Comparison of ENCODE assay signal across 1 fruit fly cellular context in genomic region chr3R:26952200-26952856, dm6.
TF ChIP-seq lines count a peak whose summit lies in the region.

No protein-coding gene starts in this region.

TF ChIP-seq in whole organism, embryonic, 481 proteins besides CTCF, POLR2A, EP300 and RAD21 (continued from another document):
- TF ChIP-seq pan (optimal IDR thresholded peaks at IDR 0.05; lab: Kevin White, UChicago): no peak
- TF ChIP-seq pan (GFP tag; optimal IDR thresholded peaks at IDR 0.05 in 1 of 2, IDR thresholded peaks at IDR 0.05 in 1 of 2): no peak
- TF ChIP-seq Hsf (GFP tag; optimal IDR thresholded peaks at IDR 0.05; lab: Kevin White, UChicago): peak; percentile 13
- peak in 1 of 2 experiments; percentile 60 for TF ChIP-seq eve (GFP tag; optimal IDR thresholded peaks at IDR 0.05; lab: Kevin White, UChicago)
- TF ChIP-seq Fer1 (GFP tag; optimal IDR thresholded peaks at IDR 0.05; lab: Kevin White, UChicago): peak; percentile 40
- peak; percentile 92 for TF ChIP-seq D19B (GFP tag; optimal IDR thresholded peaks at IDR 0.05; lab: Kevin White, UChicago)
- peak; percentile 41 for TF ChIP-seq grau (tag; optimal IDR thresholded peaks at IDR 0.05; lab: Kevin White, UChicago)
- peak; percentile 25 for TF ChIP-seq Fer3 (tag; optimal IDR thresholded peaks at IDR 0.05; lab: Kevin White, UChicago)
- TF ChIP-seq lilli (GFP tag; optimal IDR thresholded peaks at IDR 0.05; lab: Kevin White, UChicago): peak; percentile 61
- TF ChIP-seq CG9817 (tag; optimal IDR thresholded peaks at IDR 0.05; lab: Kevin White, UChicago): peak; percentile 0
- peak; percentile 31 for TF ChIP-seq CG6813 (GFP tag; optimal IDR thresholded peaks at IDR 0.05; lab: Kevin White, UChicago)
- peak; percentile 73 for TF ChIP-seq CG18599 (GFP tag; optimal IDR thresholded peaks at IDR 0.05; lab: Kevin White, UChicago)
- TF ChIP-seq Sry-δ (GFP tag; optimal IDR thresholded peaks at IDR 0.05; lab: Kevin White, UChicago): peak; percentile 13
- peak; percentile 21 for TF ChIP-seq CoRest (tag; optimal IDR thresholded peaks at IDR 0.05; lab: Kevin White, UChicago)
- peak; percentile 12 for TF ChIP-seq maf-S (GFP tag; optimal IDR thresholded peaks at IDR 0.05; lab: Kevin White, UChicago)
- peak; percentile 30 for TF ChIP-seq zfh2 (GFP tag; optimal IDR thresholded peaks at IDR 0.05; lab: Kevin White, UChicago)
- TF ChIP-seq pb (GFP tag; optimal IDR thresholded peaks at IDR 0.05; lab: Kevin White, UChicago): no peak
- no peak; the same call in 2 of the 3 replicates for TF ChIP-seq z (GFP tag; IDR thresholded peaks at IDR 0.05; lab: Robert Waterston, UW)
- TF ChIP-seq CG9932 (GFP tag; IDR thresholded peaks at IDR 0.05; lab: Robert Waterston, UW): 0 out of 2 replicates have a peak, but pooled peaks have one; percentile 29
- peak; percentile 90 for TF ChIP-seq CG34376 (GFP tag; optimal IDR thresholded peaks at IDR 0.05; lab: Kevin White, UChicago)
- TF ChIP-seq Hand (GFP tag; optimal IDR thresholded peaks at IDR 0.05; lab: Kevin White, UChicago): no peak
- TF ChIP-seq vvl (GFP tag; IDR thresholded peaks at IDR 0.05; lab: Robert Waterston, UW): peak; percentile 32; the same call in 1 of the 2 replicates
- TF ChIP-seq tio (GFP tag; optimal IDR thresholded peaks at IDR 0.05; lab: Kevin White, UChicago): peak; percentile 26
- no peak for TF ChIP-seq CG4707 (GFP tag; optimal IDR thresholded peaks at IDR 0.05; lab: Kevin White, UChicago)
- TF ChIP-seq CG34422 (GFP tag; IDR thresholded peaks at IDR 0.05; lab: Robert Waterston, UW): no peak
- peak; percentile 20 for TF ChIP-seq CG7987 (GFP tag; optimal IDR thresholded peaks at IDR 0.05; lab: Kevin White, UChicago)
- TF ChIP-seq PHDP (tag; optimal IDR thresholded peaks at IDR 0.05; lab: Kevin White, UChicago): peak; percentile 3
- no peak for TF ChIP-seq slp2 (GFP tag; optimal IDR thresholded peaks at IDR 0.05; lab: Kevin White, UChicago)
- TF ChIP-seq CG1529 (GFP tag; optimal IDR thresholded peaks at IDR 0.05; lab: Kevin White, UChicago): no peak
- TF ChIP-seq caup (GFP tag; optimal IDR thresholded peaks at IDR 0.05; lab: Kevin White, UChicago; ENCODE audit: severe bottlenecking): peak; percentile 62
- no peak for TF ChIP-seq Xbp1 (GFP tag; optimal IDR thresholded peaks at IDR 0.05; lab: Kevin White, UChicago)
- no peak for TF ChIP-seq Dip3 (GFP tag; optimal IDR thresholded peaks at IDR 0.05; lab: Kevin White, UChicago)
- peak; percentile 91 for TF ChIP-seq Med (GFP tag; lab: Kevin White, UChicago)
- peak; percentile 32 for TF ChIP-seq CG17568 (GFP tag; optimal IDR thresholded peaks at IDR 0.05; lab: Kevin White, UChicago)
- peak; percentile 17 for TF ChIP-seq CG12659 (GFP tag; optimal IDR thresholded peaks at IDR 0.05; lab: Kevin White, UChicago)
- 0 out of 2 replicates have a peak, but pooled peaks have one; percentile 16 for TF ChIP-seq CG14014 (GFP tag; IDR thresholded peaks at IDR 0.05; lab: Robert Waterston, UW)
- TF ChIP-seq Camta (GFP tag; optimal IDR thresholded peaks at IDR 0.05; lab: Kevin White, UChicago): no peak
- peak; percentile 43 for TF ChIP-seq BtbVII (GFP tag; optimal IDR thresholded peaks at IDR 0.05; lab: Kevin White, UChicago)
- TF ChIP-seq Neu2 (GFP tag; optimal IDR thresholded peaks at IDR 0.05; lab: Kevin White, UChicago; ENCODE audit: borderline replicate concordance): no peak
- TF ChIP-seq dpn (GFP tag; optimal IDR thresholded peaks at IDR 0.05; lab: Kevin White, UChicago): peak in 1 of 2 experiments; percentile 19
- no peak for TF ChIP-seq dmrt11E (tag; optimal IDR thresholded peaks at IDR 0.05; lab: Kevin White, UChicago)
- peak; percentile 85 for TF ChIP-seq exex (tag; optimal IDR thresholded peaks at IDR 0.05; lab: Kevin White, UChicago)
- TF ChIP-seq CG10274 (GFP tag; optimal IDR thresholded peaks at IDR 0.05; lab: Kevin White, UChicago): peak; percentile 97
- TF ChIP-seq ftz-f1 (GFP tag; optimal IDR thresholded peaks at IDR 0.05; lab: Kevin White, UChicago): peak; percentile 65
- peak; percentile 99 for TF ChIP-seq sug (tag; optimal IDR thresholded peaks at IDR 0.05; lab: Kevin White, UChicago)
- no peak for TF ChIP-seq pita (GFP tag; optimal IDR thresholded peaks at IDR 0.05; lab: Kevin White, UChicago)
- TF ChIP-seq CG12104 (GFP tag; optimal IDR thresholded peaks at IDR 0.05; lab: Kevin White, UChicago): peak; percentile 18
- TF ChIP-seq Atf6 (GFP tag; IDR thresholded peaks at IDR 0.05; lab: Robert Waterston, UW): peak; percentile 11; the same call in 1 of the 2 replicates
- peak; percentile 49 for TF ChIP-seq D19A (tag; optimal IDR thresholded peaks at IDR 0.05; lab: Kevin White, UChicago)
- TF ChIP-seq CG17385 (GFP tag; optimal IDR thresholded peaks at IDR 0.05; lab: Kevin White, UChicago): peak; percentile 42
- TF ChIP-seq chn (GFP tag; optimal IDR thresholded peaks at IDR 0.05; lab: Kevin White, UChicago): peak; percentile 24
- no peak for TF ChIP-seq CG11504 (tag; optimal IDR thresholded peaks at IDR 0.05; lab: Kevin White, UChicago)
- no peak for TF ChIP-seq CG10565 (GFP tag; optimal IDR thresholded peaks at IDR 0.05; lab: Kevin White, UChicago)
- peak; percentile 46 for TF ChIP-seq CG7839 (tag; optimal IDR thresholded peaks at IDR 0.05; lab: Kevin White, UChicago)
- TF ChIP-seq CG13894 (tag; optimal IDR thresholded peaks at IDR 0.05; lab: Kevin White, UChicago): peak; percentile 10
- peak; percentile 6 for TF ChIP-seq Chrac-16 (GFP tag; optimal IDR thresholded peaks at IDR 0.05; lab: Kevin White, UChicago)
- no peak for TF ChIP-seq CG4328 (GFP tag; optimal IDR thresholded peaks at IDR 0.05; lab: Kevin White, UChicago)
- TF ChIP-seq ind (GFP tag; optimal IDR thresholded peaks at IDR 0.05; lab: Kevin White, UChicago): peak; percentile 47
- TF ChIP-seq CG1792 (GFP tag; optimal IDR thresholded peaks at IDR 0.05; lab: Kevin White, UChicago): peak; percentile 2
- TF ChIP-seq nau (GFP tag; optimal IDR thresholded peaks at IDR 0.05; lab: Kevin White, UChicago): no peak
- no peak for TF ChIP-seq en (GFP tag; optimal IDR thresholded peaks at IDR 0.05; lab: Kevin White, UChicago)
- peak; percentile 49 for TF ChIP-seq gem (tag; optimal IDR thresholded peaks at IDR 0.05; lab: Kevin White, UChicago)
- TF ChIP-seq Dad (GFP tag; optimal IDR thresholded peaks at IDR 0.05; lab: Kevin White, UChicago): no peak
- peak; percentile 4 for TF ChIP-seq Atf-2 (GFP tag; optimal IDR thresholded peaks at IDR 0.05; lab: Kevin White, UChicago)
- no peak for TF ChIP-seq CG5953 (GFP tag; IDR thresholded peaks at IDR 0.05; lab: Robert Waterston, UW)
- peak; percentile 41; the same call in 1 of the 2 replicates for TF ChIP-seq Rfx (GFP tag; IDR thresholded peaks at IDR 0.05; lab: Robert Waterston, UW)
- no peak for TF ChIP-seq CG12236 (GFP tag; optimal IDR thresholded peaks at IDR 0.05; lab: Kevin White, UChicago)
- TF ChIP-seq chinmo (GFP tag; IDR thresholded peaks at IDR 0.05; lab: Robert Waterston, UW; ENCODE audit: partially characterized antibody): peak; percentile 72; the same call in 2 of the 4 replicates
- TF ChIP-seq CG31224 (GFP tag; IDR thresholded peaks at IDR 0.05; lab: Robert Waterston, UW): no peak
- TF ChIP-seq abd-A (tag; optimal IDR thresholded peaks at IDR 0.05; lab: Kevin White, UChicago): peak; percentile 51
- TF ChIP-seq sob (GFP tag; IDR thresholded peaks at IDR 0.05; lab: Robert Waterston, UW): peak; percentile 20; the same call in 1 of the 2 replicates
- peak; percentile 11 for TF ChIP-seq CG12769 (tag; optimal IDR thresholded peaks at IDR 0.05; lab: Kevin White, UChicago)
- TF ChIP-seq mam (GFP tag; optimal IDR thresholded peaks at IDR 0.05; lab: Kevin White, UChicago): peak; percentile 59
- TF ChIP-seq CG6683 (GFP tag; optimal IDR thresholded peaks at IDR 0.05; lab: Kevin White, UChicago): no peak
- TF ChIP-seq Ets65A (GFP tag; lab: Kevin White, UChicago): peak; percentile 84
- TF ChIP-seq luna (GFP tag; optimal IDR thresholded peaks at IDR 0.05; lab: Kevin White, UChicago): peak; percentile 25
- TF ChIP-seq CG12299 (tag; optimal IDR thresholded peaks at IDR 0.05; lab: Kevin White, UChicago): no peak
- TF ChIP-seq CG8290 (GFP tag; optimal IDR thresholded peaks at IDR 0.05; lab: Kevin White, UChicago): no peak
- peak in 1 of 2 experiments; percentile 57 for TF ChIP-seq CG8290 (tag; optimal IDR thresholded peaks at IDR 0.05; lab: Kevin White, UChicago)
- TF ChIP-seq slbo (GFP tag; IDR thresholded peaks at IDR 0.05; lab: Robert Waterston, UW): peak; percentile 42
- TF ChIP-seq HmgZ (tag; optimal IDR thresholded peaks at IDR 0.05; lab: Kevin White, UChicago): peak; percentile 43
- peak; percentile 30 for TF ChIP-seq CG13624 (GFP tag; optimal IDR thresholded peaks at IDR 0.05; lab: Kevin White, UChicago)
- peak; percentile 36; the same call in 1 of the 3 replicates for TF ChIP-seq Dbx (GFP tag; IDR thresholded peaks at IDR 0.05; lab: Robert Waterston, UW)
- TF ChIP-seq kay (GFP tag; optimal IDR thresholded peaks at IDR 0.05; lab: Kevin White, UChicago): no peak
- peak; percentile 63 for TF ChIP-seq Meics (GFP tag; optimal IDR thresholded peaks at IDR 0.05; lab: Kevin White, UChicago)
- TF ChIP-seq mirr (GFP tag; optimal IDR thresholded peaks at IDR 0.05; lab: Kevin White, UChicago): peak; percentile 48
- 0 out of 2 replicates have a peak, but pooled peaks have one; percentile 14 for TF ChIP-seq CG14441 (GFP tag; IDR thresholded peaks at IDR 0.05; lab: Robert Waterston, UW)
TF ChIP-seq in whole organism, embryonic: peak in this region for 79.
